Worm (Caenorhabditis elegans) whole organism, L3 larva: Measurements from ENCODE around the gene osm-11.
A peak's percentile ranks its signal among the peaks of the same experiment; 100 is the strongest.

ENCODE experiments used
- R02D3.7 ChIP-seq: fragments of 150-350 bp; optimal IDR thresholded peaks from 2 replicates; lab custom pipeline; 2014; ENCODE audit warnings: missing biosample characterization, missing genetic modification characterization
- ZK546.5 ChIP-seq: sonication (generic microtip); optimal IDR thresholded peaks from 2 replicates; lab custom pipeline; 2017; ENCODE audit warnings: missing biosample characterization, missing genetic modification characterization
- aly-2 ChIP-seq: fragments of 150-350 bp; optimal IDR thresholded peaks from 2 replicates; lab custom pipeline; 2014; ENCODE audit warnings: missing biosample characterization, missing genetic modification characterization
- ceh-16 ChIP-seq: sonication (generic microtip); optimal IDR thresholded peaks from 2 replicates; lab custom pipeline; 2017; ENCODE audit warnings: missing biosample characterization, missing genetic modification characterization
- ceh-28 ChIP-seq: fragments of 150-350 bp; optimal IDR thresholded peaks from 2 replicates; lab custom pipeline; 2014; ENCODE audit warnings: missing biosample characterization, missing genetic modification reagents, missing genetic modification characterization
- ceh-82 ChIP-seq: fragments of 150-350 bp; optimal IDR thresholded peaks from 2 replicates; lab custom pipeline; 2014; ENCODE audit warnings: missing biosample characterization, missing genetic modification characterization
- ceh-9 ChIP-seq: sonication (generic microtip); optimal IDR thresholded peaks from 2 replicates; lab custom pipeline; 2018; ENCODE audit warnings: missing biosample characterization, missing genetic modification characterization
- elt-1 ChIP-seq: fragments of 150-350 bp; optimal IDR thresholded peaks from 2 replicates; lab custom pipeline; 2014; ENCODE audit warnings: missing biosample characterization, missing genetic modification characterization
- elt-2 ChIP-seq: sonication (generic microtip); optimal IDR thresholded peaks from 2 replicates; lab custom pipeline; 2016; ENCODE audit warnings: missing genetic modification reagents, mild to moderate bottlenecking, missing genetic modification characterization, missing compliant biosample characterization
- fkh-2 ChIP-seq: fragments of 150-350 bp; optimal IDR thresholded peaks from 2 replicates; lab custom pipeline; 2014; ENCODE audit warnings: missing biosample characterization, missing genetic modification reagents, missing genetic modification characterization
- fos-1 ChIP-seq: fragments of 150-350 bp; optimal IDR thresholded peaks from 2 replicates; lab custom pipeline; 2014; ENCODE audit warnings: missing biosample characterization, missing genetic modification characterization
- hmg-11 ChIP-seq: sonication (generic microtip); optimal IDR thresholded peaks from 2 replicates; lab custom pipeline; 2016; ENCODE audit warnings: missing genetic modification characterization, missing compliant biosample characterization
- jun-1 ChIP-seq: fragments of 150-350 bp; optimal IDR thresholded peaks from 2 replicates; lab custom pipeline; 2014; ENCODE audit warnings: missing biosample characterization, missing genetic modification reagents, missing genetic modification characterization
- lin-15B ChIP-seq: fragments of 150-350 bp; optimal IDR thresholded peaks from 2 replicates; lab custom pipeline; 2014; ENCODE audit warnings: missing biosample characterization, missing genetic modification characterization
- lin-39 ChIP-seq: fragments of 150-350 bp; optimal IDR thresholded peaks from 2 replicates; lab custom pipeline; 2018; ENCODE audit warnings: missing biosample characterization, missing genetic modification reagents, missing genetic modification characterization
- mdl-1 ChIP-seq: fragments of 150-350 bp; optimal IDR thresholded peaks from 2 replicates; lab custom pipeline; 2014; ENCODE audit warnings: missing biosample characterization, missing genetic modification characterization
- mml-1 ChIP-seq: fragments of 150-350 bp; sonication (generic microtip); optimal IDR thresholded peaks from 3 replicates; lab custom pipeline; 2014; ENCODE audit warnings: missing biosample characterization, missing genetic modification characterization
- nfya-1 ChIP-seq: sonication (generic microtip); optimal IDR thresholded peaks from 2 replicates; lab custom pipeline; 2017; ENCODE audit warnings: missing genetic modification characterization, mild to moderate bottlenecking, missing compliant biosample characterization, antibody characterized with exemption, moderate library complexity; ENCODE audit not compliant: insufficient read depth
- nhr-23 ChIP-seq: fragments of 150-350 bp; optimal IDR thresholded peaks from 2 replicates; lab custom pipeline; 2014; ENCODE audit warnings: missing biosample characterization, missing genetic modification reagents, missing genetic modification characterization
- nhr-28 ChIP-seq: fragments of 150-350 bp; optimal IDR thresholded peaks from 2 replicates; lab custom pipeline; 2014; ENCODE audit warnings: missing biosample characterization, missing genetic modification characterization
- nhr-43 ChIP-seq: sonication (generic microtip); optimal IDR thresholded peaks from 2 replicates; lab custom pipeline; 2016; ENCODE audit warnings: mild to moderate bottlenecking, missing genetic modification characterization, missing compliant biosample characterization; ENCODE audit not compliant: poor library complexity, severe bottlenecking
- nhr-67 ChIP-seq: fragments of 150-350 bp; optimal IDR thresholded peaks from 2 replicates; lab custom pipeline; 2014; ENCODE audit warnings: missing biosample characterization, missing genetic modification characterization
- nhr-77 ChIP-seq: fragments of 150-350 bp; optimal IDR thresholded peaks from 2 replicates; lab custom pipeline; 2014; ENCODE audit warnings: missing biosample characterization, missing genetic modification characterization
- pha-4 ChIP-seq: fragments of 150-350 bp; optimal IDR thresholded peaks from 2 replicates; lab custom pipeline; 2014; ENCODE audit warnings: missing biosample characterization, missing genetic modification reagents, missing genetic modification characterization
- pqm-1 ChIP-seq: fragments of 150-350 bp; optimal IDR thresholded peaks from 2 replicates; lab custom pipeline; 2017; ENCODE audit warnings: missing biosample characterization, missing genetic modification characterization, inconsistent platforms
- sea-2 ChIP-seq: fragments of 150-350 bp; sonication (generic microtip); optimal IDR thresholded peaks from 4 replicates; lab custom pipeline; 2014; ENCODE audit warnings: missing biosample characterization, missing genetic modification reagents, missing genetic modification characterization
- skn-1 ChIP-seq: fragments of 150-350 bp; optimal IDR thresholded peaks from 2 replicates; lab custom pipeline; 2014; ENCODE audit warnings: missing biosample characterization, missing genetic modification characterization
- unc-39 ChIP-seq: sonication (generic microtip); optimal IDR thresholded peaks from 4 replicates; lab custom pipeline; 2017; ENCODE audit warnings: missing biosample characterization, missing genetic modification characterization
- zag-1 ChIP-seq: fragments of 150-350 bp; optimal IDR thresholded peaks from 2 replicates; lab custom pipeline; 2014; ENCODE audit warnings: missing biosample characterization, missing genetic modification characterization
- ztf-4 ChIP-seq: fragments of 150-350 bp; optimal IDR thresholded peaks from 2 replicates; lab custom pipeline; 2014; ENCODE audit warnings: missing biosample characterization, missing genetic modification characterization

Gene osm-11

DNA sequence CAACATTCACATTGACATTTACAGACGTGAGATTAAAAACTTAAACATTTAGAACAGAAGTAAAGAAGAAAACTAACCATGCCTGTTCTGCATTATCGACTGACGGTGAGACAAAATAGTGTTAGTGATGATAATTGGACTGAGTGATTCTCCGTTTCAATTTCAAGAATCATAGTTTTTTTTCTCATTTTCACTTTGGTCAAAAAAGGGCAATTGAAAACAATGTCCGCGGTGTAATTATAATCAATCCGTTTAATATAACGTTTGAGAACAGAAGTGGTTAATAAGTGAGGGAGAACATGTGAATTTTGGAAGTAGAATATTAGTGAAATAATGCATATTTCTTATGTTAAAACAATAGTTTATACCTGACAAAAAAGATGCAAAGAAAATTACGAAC, 41.7 kb downstream of the osm-11 start, which contains the start of gene F10D7.10:
TSS of gene F10D7.10 (minus strand) at position 101 of the 400 bp plus-strand sequence.
- TF ChIP-seq fkh-2 (tag; lab: Kevin White, UChicago), result no peak
- TF ChIP-seq ceh-82 (tag; lab: Kevin White, UChicago), result no peak
- TF ChIP-seq elt-2 (tag; lab: Kevin White, UChicago), result no peak
- TF ChIP-seq nhr-43, result no peak
- no peak for TF ChIP-seq ceh-28 (tag; lab: Kevin White, UChicago)
- TF ChIP-seq nhr-67 (tag; lab: Kevin White, UChicago), result no peak
- no peak for TF ChIP-seq ZK546.5 (tag; lab: Kevin White, UChicago)
- no peak for TF ChIP-seq lin-39 (tag; lab: Kevin White, UChicago)
- TF ChIP-seq skn-1 (tag; lab: Kevin White, UChicago), result no peak
- TF ChIP-seq mdl-1 (tag; lab: Kevin White, UChicago), result no peak
- no peak for TF ChIP-seq nhr-28
- TF ChIP-seq sea-2 (GFP tag; lab: Kevin White, UChicago), result no peak
- no peak for TF ChIP-seq fos-1 (tag; lab: Kevin White, UChicago)
- no peak for TF ChIP-seq aly-2 (tag; lab: Kevin White, UChicago)
- no peak for TF ChIP-seq nhr-23 (tag; lab: Kevin White, UChicago)
- TF ChIP-seq ceh-9, result no peak
- TF ChIP-seq, all 47 proteins: peak for 0

DNA sequence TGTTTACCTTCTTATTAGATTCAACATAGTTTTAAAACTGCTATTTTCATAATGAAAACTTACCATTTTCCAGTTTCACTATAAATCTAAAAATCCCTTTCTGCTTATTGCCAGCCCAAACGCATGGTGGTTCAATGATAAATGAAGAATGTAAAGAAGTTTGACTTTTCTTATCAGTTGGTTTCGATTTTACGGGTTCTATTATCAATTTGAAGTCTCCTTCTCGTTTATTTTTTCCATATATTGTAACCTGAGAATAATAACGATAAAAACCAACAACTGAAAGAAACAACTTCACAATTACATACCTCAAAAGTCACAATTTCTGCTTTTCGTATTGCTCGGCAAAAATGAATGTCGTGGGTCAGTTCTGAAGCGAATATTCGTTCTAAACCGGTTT, 42.4 kb downstream of the osm-11 start:
- no peak for TF ChIP-seq hmg-11 (tag; lab: Kevin White, UChicago)
- TF ChIP-seq elt-2 (tag; lab: Kevin White, UChicago), result peak; percentile 56
- TF ChIP-seq, all 47 proteins: peak for 1

DNA sequence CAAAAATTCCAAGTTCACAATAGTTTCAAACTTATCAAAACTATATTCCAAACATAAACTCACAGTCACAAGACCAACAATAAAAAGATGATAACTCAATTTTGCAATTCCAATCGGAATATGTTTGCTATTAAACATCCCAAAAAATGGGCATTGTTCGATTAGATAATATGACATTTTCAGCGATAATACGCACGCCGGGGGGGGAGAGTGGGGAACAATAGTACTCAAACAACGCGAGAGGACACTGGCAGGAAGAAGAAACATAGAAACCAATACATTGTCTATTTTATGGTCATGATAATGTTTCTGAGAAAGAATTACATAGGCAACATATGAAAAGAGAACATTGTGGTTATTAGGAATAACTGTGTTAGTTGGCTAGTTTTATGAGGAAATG, 45.5 kb downstream of the osm-11 start:
- TF ChIP-seq ceh-9, result no peak
- no peak for TF ChIP-seq hmg-11 (tag; lab: Kevin White, UChicago)
- no peak for TF ChIP-seq nhr-43
- TF ChIP-seq lin-39 (tag; lab: Kevin White, UChicago), result no peak
- peak; percentile 89 for TF ChIP-seq elt-2 (tag; lab: Kevin White, UChicago)
- no peak for TF ChIP-seq nhr-77
- peak; percentile 56 for TF ChIP-seq pqm-1
- no peak for TF ChIP-seq lin-15B (tag; lab: Kevin White, UChicago)
- TF ChIP-seq unc-39 (tag; lab: Kevin White, UChicago), result no peak
- TF ChIP-seq R02D3.7 (tag; lab: Kevin White, UChicago), result no peak
- peak; percentile 31 for TF ChIP-seq pha-4 (tag; lab: Kevin White, UChicago)
- TF ChIP-seq ceh-16, result no peak

DNA sequence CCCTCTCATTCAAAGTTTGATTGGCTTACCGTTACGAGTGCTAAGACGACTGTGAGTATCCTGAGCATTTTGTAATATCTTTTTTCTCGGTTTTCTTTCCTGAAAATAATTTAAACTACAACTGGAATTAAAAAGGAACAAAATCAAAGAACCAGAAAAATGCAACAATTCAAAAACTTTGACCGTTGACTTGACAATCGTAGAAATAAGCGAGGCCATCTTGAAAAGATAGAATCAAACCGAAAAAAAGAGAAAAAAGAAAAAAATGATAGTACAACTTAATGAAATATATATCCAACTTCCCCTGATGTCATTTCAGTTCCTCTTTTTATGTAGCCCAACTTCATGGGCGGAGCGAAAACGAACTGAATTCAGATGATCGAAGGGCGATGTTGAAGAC, 46.8 kb downstream of the osm-11 start, which contains the start of gene F10D7.3:
TSS of gene F10D7.3 (minus strand) at position 101 of the 400 bp plus-strand sequence.
- TF ChIP-seq nhr-28 (no peak), nfya-1 (tag; lab: Kevin White, UChicago) (no peak), elt-1 (tag; lab: Kevin White, UChicago) (no peak), nhr-77 (no peak), nhr-23 (tag; lab: Kevin White, UChicago) (no peak), ztf-4 (tag; lab: Kevin White, UChicago) (no peak), jun-1 (tag; lab: Kevin White, UChicago) (no peak), zag-1 (tag; lab: Kevin White, UChicago) (no peak), pha-4 (tag; lab: Kevin White, UChicago) (no peak), mml-1 (no peak), fos-1 (tag; lab: Kevin White, UChicago) (no peak)

DNA sequence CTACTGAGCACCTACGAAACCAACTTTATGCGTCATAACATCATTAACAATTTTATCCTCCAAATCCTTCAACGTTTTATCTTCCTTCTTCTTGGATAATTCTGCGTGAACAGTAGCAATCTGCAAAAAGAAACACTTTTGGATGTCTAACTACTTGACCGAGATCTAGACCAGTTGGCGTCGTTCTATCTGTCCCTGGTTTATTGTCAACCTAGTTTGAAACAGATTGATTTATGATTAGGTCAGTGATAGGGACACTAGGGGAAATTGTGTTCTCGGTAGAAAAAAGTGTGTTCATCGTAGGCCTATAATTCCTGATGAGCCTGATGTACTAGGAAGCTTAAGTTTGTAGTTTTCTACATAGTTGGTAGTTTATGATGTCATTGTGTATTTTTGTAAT, 47.4 kb downstream of the osm-11 start:
- TF ChIP-seq nhr-67 (tag; lab: Kevin White, UChicago) (no peak), nhr-43 (no peak), ZK546.5 (tag; lab: Kevin White, UChicago) (no peak), nhr-23 (tag; lab: Kevin White, UChicago) (peak; percentile 75), R02D3.7 (tag; lab: Kevin White, UChicago) (no peak)
